Worm (Caenorhabditis elegans): Measurements from ENCODE around the gene prx-13.

ce11 chrII:7295917-7296316 lies 44.1 kb upstream of the prx-13 start, which contains the start of gene C30G12.6:
- no peak for TF ChIP-seq ceh-28 (tag; optimal IDR thresholded peaks at IDR 0.05)
- no peak for TF ChIP-seq pha-4 (GFP tag; IDR thresholded peaks at IDR 0.05)
- TF ChIP-seq pha-4 (tag; optimal IDR thresholded peaks at IDR 0.05), result no peak
- TF ChIP-seq lir-3 (tag; optimal IDR thresholded peaks at IDR 0.05), result no peak
- TF ChIP-seq F26F4.8 (GFP tag; conservative IDR thresholded peaks at IDR 0.05), result no peak
- no peak for TF ChIP-seq fkh-10 (GFP tag; optimal IDR thresholded peaks at IDR 0.05)
- TF ChIP-seq nhr-25 (tag; optimal IDR thresholded peaks at IDR 0.05; ENCODE audit: borderline replicate concordance, insufficient read depth), result no peak
- TF ChIP-seq mdl-1 (tag; optimal IDR thresholded peaks at IDR 0.05), result no peak
- TF ChIP-seq pqm-1 (tag; optimal IDR thresholded peaks at IDR 0.05), result no peak
- TF ChIP-seq ceh-82 (tag; optimal IDR thresholded peaks at IDR 0.05), result no peak
- TF ChIP-seq snpc-1.2 (GFP tag; IDR thresholded peaks at IDR 0.05), result no peak
- TF ChIP-seq nhr-77 (tag; optimal IDR thresholded peaks at IDR 0.05), result no peak
- TF ChIP-seq ces-1 (GFP tag; optimal IDR thresholded peaks at IDR 0.05), result no peak
- TF ChIP-seq skn-1 (tag; optimal IDR thresholded peaks at IDR 0.05), result no peak
